Worm (Caenorhabditis elegans) whole organism, L3 larva: ENCODE measurements around the gene W03G11.4.

Source experiments
- R02D3.7 ChIP-seq: fragments of 150-350 bp; optimal IDR thresholded peaks from 2 replicates; lab custom pipeline; 2014; ENCODE audit warnings: missing biosample characterization, missing genetic modification characterization
- ZK546.5 ChIP-seq: sonication (generic microtip); optimal IDR thresholded peaks from 2 replicates; lab custom pipeline; 2017; ENCODE audit warnings: missing biosample characterization, missing genetic modification characterization
- aly-2 ChIP-seq: fragments of 150-350 bp; optimal IDR thresholded peaks from 2 replicates; lab custom pipeline; 2014; ENCODE audit warnings: missing biosample characterization, missing genetic modification characterization
- ceh-16 ChIP-seq: sonication (generic microtip); optimal IDR thresholded peaks from 2 replicates; lab custom pipeline; 2017; ENCODE audit warnings: missing biosample characterization, missing genetic modification characterization
- ceh-28 ChIP-seq: fragments of 150-350 bp; optimal IDR thresholded peaks from 2 replicates; lab custom pipeline; 2014; ENCODE audit warnings: missing biosample characterization, missing genetic modification reagents, missing genetic modification characterization
- ceh-82 ChIP-seq: fragments of 150-350 bp; optimal IDR thresholded peaks from 2 replicates; lab custom pipeline; 2014; ENCODE audit warnings: missing biosample characterization, missing genetic modification characterization
- ceh-9 ChIP-seq: sonication (generic microtip); optimal IDR thresholded peaks from 2 replicates; lab custom pipeline; 2018; ENCODE audit warnings: missing biosample characterization, missing genetic modification characterization
- egl-5 ChIP-seq: fragments of 150-350 bp; optimal IDR thresholded peaks from 2 replicates; lab custom pipeline; 2017; ENCODE audit warnings: missing biosample characterization, missing genetic modification reagents, missing genetic modification characterization, inconsistent platforms
- elt-1 ChIP-seq: fragments of 150-350 bp; optimal IDR thresholded peaks from 2 replicates; lab custom pipeline; 2014; ENCODE audit warnings: missing biosample characterization, missing genetic modification characterization
- elt-2 ChIP-seq: sonication (generic microtip); optimal IDR thresholded peaks from 2 replicates; lab custom pipeline; 2016; ENCODE audit warnings: missing genetic modification reagents, mild to moderate bottlenecking, missing genetic modification characterization, missing compliant biosample characterization
- eor-1 ChIP-seq, 2 experiments: fragments of 150-350 bp; optimal IDR thresholded peaks; 2 replicates each; lab custom pipeline; 2014 to 2018; ENCODE audit warnings: missing biosample characterization in 2 of 2, missing genetic modification characterization in 2 of 2
- fkh-10 ChIP-seq: sonication (generic microtip); optimal IDR thresholded peaks from 2 replicates; lab custom pipeline; 2017; ENCODE audit warnings: missing biosample characterization, missing genetic modification reagents, missing genetic modification characterization
- fkh-2 ChIP-seq: fragments of 150-350 bp; optimal IDR thresholded peaks from 2 replicates; lab custom pipeline; 2014; ENCODE audit warnings: missing biosample characterization, missing genetic modification reagents, missing genetic modification characterization
- hmg-11 ChIP-seq: sonication (generic microtip); optimal IDR thresholded peaks from 2 replicates; lab custom pipeline; 2016; ENCODE audit warnings: missing genetic modification characterization, missing compliant biosample characterization
- jun-1 ChIP-seq: fragments of 150-350 bp; optimal IDR thresholded peaks from 2 replicates; lab custom pipeline; 2014; ENCODE audit warnings: missing biosample characterization, missing genetic modification reagents, missing genetic modification characterization
- lsy-12 ChIP-seq: sonication (generic microtip); optimal IDR thresholded peaks from 2 replicates; lab custom pipeline; 2016; ENCODE audit warnings: mild to moderate bottlenecking, missing genetic modification characterization, missing compliant biosample characterization
- mdl-1 ChIP-seq: fragments of 150-350 bp; optimal IDR thresholded peaks from 2 replicates; lab custom pipeline; 2014; ENCODE audit warnings: missing biosample characterization, missing genetic modification characterization
- mml-1 ChIP-seq: fragments of 150-350 bp; sonication (generic microtip); optimal IDR thresholded peaks from 3 replicates; lab custom pipeline; 2014; ENCODE audit warnings: missing biosample characterization, missing genetic modification characterization
- nfya-1 ChIP-seq: sonication (generic microtip); optimal IDR thresholded peaks from 2 replicates; lab custom pipeline; 2017; ENCODE audit warnings: missing genetic modification characterization, mild to moderate bottlenecking, missing compliant biosample characterization, antibody characterized with exemption, moderate library complexity; ENCODE audit not compliant: insufficient read depth
- nhr-11 ChIP-seq: fragments of 150-350 bp; optimal IDR thresholded peaks from 2 replicates; lab custom pipeline; 2014; ENCODE audit warnings: missing biosample characterization, missing genetic modification characterization
- nhr-12 ChIP-seq: fragments of 150-350 bp; optimal IDR thresholded peaks from 2 replicates; lab custom pipeline; 2014; ENCODE audit warnings: missing biosample characterization, missing genetic modification characterization
- nhr-23 ChIP-seq: fragments of 150-350 bp; optimal IDR thresholded peaks from 2 replicates; lab custom pipeline; 2014; ENCODE audit warnings: missing biosample characterization, missing genetic modification reagents, missing genetic modification characterization
- nhr-237 ChIP-seq: fragments of 150-350 bp; optimal IDR thresholded peaks from 2 replicates; lab custom pipeline; 2014; ENCODE audit warnings: missing biosample characterization, missing genetic modification characterization
- nhr-25 ChIP-seq: sonication (generic microtip); optimal IDR thresholded peaks from 2 replicates; lab custom pipeline; 2017; ENCODE audit warnings: missing biosample characterization, missing genetic modification characterization
- nhr-28 ChIP-seq: fragments of 150-350 bp; optimal IDR thresholded peaks from 2 replicates; lab custom pipeline; 2014; ENCODE audit warnings: missing biosample characterization, missing genetic modification characterization
- nhr-43 ChIP-seq: sonication (generic microtip); optimal IDR thresholded peaks from 2 replicates; lab custom pipeline; 2016; ENCODE audit warnings: mild to moderate bottlenecking, missing genetic modification characterization, missing compliant biosample characterization; ENCODE audit not compliant: poor library complexity, severe bottlenecking
- nhr-67 ChIP-seq: fragments of 150-350 bp; optimal IDR thresholded peaks from 2 replicates; lab custom pipeline; 2014; ENCODE audit warnings: missing biosample characterization, missing genetic modification characterization
- nhr-77 ChIP-seq: fragments of 150-350 bp; optimal IDR thresholded peaks from 2 replicates; lab custom pipeline; 2014; ENCODE audit warnings: missing biosample characterization, missing genetic modification characterization
- pqm-1 ChIP-seq: fragments of 150-350 bp; optimal IDR thresholded peaks from 2 replicates; lab custom pipeline; 2017; ENCODE audit warnings: missing biosample characterization, missing genetic modification characterization, inconsistent platforms
- skn-1 ChIP-seq: fragments of 150-350 bp; optimal IDR thresholded peaks from 2 replicates; lab custom pipeline; 2014; ENCODE audit warnings: missing biosample characterization, missing genetic modification characterization
- tbx-2 ChIP-seq: sonication (generic microtip); optimal IDR thresholded peaks from 2 replicates; lab custom pipeline; 2016; ENCODE audit warnings: mild to moderate bottlenecking, missing genetic modification characterization, missing compliant biosample characterization
- unc-62 ChIP-seq: fragments of 150-350 bp; sonication (generic microtip); optimal IDR thresholded peaks from 4 replicates; lab custom pipeline; 2014; ENCODE audit warnings: missing biosample characterization, missing genetic modification reagents, missing genetic modification characterization
- zag-1 ChIP-seq: fragments of 150-350 bp; optimal IDR thresholded peaks from 2 replicates; lab custom pipeline; 2014; ENCODE audit warnings: missing biosample characterization, missing genetic modification characterization
- ztf-11 ChIP-seq: fragments of 150-350 bp; optimal IDR thresholded peaks from 2 replicates; lab custom pipeline; 2014; ENCODE audit warnings: missing biosample characterization, missing genetic modification characterization

The W03G11.4 gene

DNA sequence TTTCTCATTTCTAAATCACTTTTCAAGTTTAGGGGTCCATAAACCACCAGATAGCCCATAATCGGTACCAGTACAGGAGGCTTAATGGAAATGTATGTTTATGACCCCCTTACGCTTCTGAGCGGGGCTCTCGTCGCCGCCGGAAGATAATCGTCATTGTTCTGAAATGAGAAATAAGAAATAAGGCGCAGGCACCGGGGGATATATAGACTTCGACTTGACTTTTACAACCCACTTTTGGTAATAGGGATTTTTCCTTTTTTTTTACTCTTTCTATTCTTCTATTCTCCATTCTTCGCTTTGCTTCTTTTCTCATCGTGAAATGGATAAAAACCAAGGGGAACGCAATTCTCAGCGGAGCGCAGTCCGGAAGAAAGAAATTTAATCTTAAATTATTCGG is 2.3 kb upstream of the W03G11.4 start:
- TF ChIP-seq pqm-1 (tag; lab: Kevin White, UChicago) (peak; percentile 11), nhr-12 (tag; lab: Kevin White, UChicago) (no peak), tbx-2 (no peak)

DNA sequence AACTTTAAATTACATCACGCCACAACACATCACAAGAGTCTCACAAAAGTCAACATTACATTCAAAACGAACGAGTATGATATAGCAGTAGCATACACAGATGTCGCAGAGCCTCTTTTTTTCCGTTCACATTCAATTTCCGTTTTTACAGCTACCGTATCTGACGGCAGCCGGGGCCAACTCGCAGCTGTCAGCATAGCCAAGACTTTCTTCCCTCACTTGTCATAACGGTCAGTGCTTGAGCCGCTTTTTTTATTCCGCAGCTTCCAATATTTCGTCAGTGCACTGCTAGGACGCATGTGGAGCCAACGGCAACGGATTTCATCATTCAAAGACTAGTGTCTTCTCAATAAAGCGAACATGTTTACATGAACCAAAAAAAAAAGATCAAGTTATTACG is 1.0 kb upstream of the W03G11.4 start:
- TF ChIP-seq mdl-1 (tag; lab: Kevin White, UChicago) (no peak), nhr-43 (tag; lab: Kevin White, UChicago) (no peak), hmg-11 (tag; lab: Kevin White, UChicago) (no peak), ceh-82 (tag; lab: Kevin White, UChicago) (no peak), nhr-67 (tag; lab: Kevin White, UChicago) (no peak), ceh-16 (no peak), fkh-2 (tag; lab: Kevin White, UChicago) (no peak), zag-1 (tag; lab: Kevin White, UChicago) (no peak), aly-2 (tag; lab: Kevin White, UChicago) (no peak), nhr-77 (no peak), nhr-25 (tag; lab: Kevin White, UChicago) (no peak), R02D3.7 (tag; lab: Kevin White, UChicago) (no peak), elt-1 (tag; lab: Kevin White, UChicago) (no peak), ztf-11 (tag; lab: Kevin White, UChicago) (no peak), unc-62 (GFP tag; lab: Kevin White, UChicago) (no peak), jun-1 (tag; lab: Kevin White, UChicago) (no peak)

DNA sequence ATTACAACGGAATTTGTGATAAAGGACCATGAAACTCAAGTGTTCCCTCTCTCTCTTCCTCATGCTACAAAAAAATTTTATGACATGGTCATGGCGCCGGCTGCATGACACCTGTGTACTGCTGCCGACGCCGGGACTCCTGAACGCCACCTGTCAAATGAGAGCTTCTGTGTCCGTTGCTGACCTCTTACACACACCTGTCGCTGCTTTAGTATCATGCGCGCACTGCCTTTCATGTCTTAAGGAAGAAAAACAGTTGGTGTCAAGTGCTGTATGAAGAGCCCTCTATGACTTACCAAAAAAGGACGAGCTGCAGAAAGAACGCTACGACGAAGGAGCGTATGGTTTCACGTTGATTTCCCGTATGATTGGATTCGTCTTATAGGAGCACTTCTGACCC is 322 bp downstream of the W03G11.4 start:
- TF ChIP-seq elt-2 (tag; lab: Kevin White, UChicago) (no peak), ceh-9 (tag; lab: Kevin White, UChicago) (no peak), nhr-23 (tag; lab: Kevin White, UChicago) (no peak), tbx-2 (no peak), ZK546.5 (no peak), lsy-12 (tag; lab: Kevin White, UChicago) (no peak)

DNA sequence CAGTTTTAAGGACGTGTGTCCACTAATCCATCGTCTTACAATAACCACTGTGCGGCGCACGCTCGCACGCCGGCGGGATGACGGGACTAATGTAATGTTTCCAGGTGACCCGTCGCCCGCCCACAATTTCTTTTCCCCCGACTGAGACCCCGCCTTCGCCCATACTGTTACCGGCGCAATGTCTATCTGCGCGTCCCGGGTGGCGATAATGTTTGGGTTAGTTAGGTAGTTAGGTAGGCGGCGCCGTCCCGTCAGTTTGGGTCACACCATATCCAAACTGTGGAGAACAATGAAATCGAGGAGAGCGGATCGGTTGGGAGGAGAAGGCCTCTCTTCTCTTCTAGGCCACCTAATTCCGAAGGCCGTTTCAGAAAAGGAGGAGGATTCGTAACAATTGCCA is 6.6 kb downstream of the W03G11.4 start:
- no peak for TF ChIP-seq unc-62 (GFP tag; lab: Kevin White, UChicago)
- no peak for TF ChIP-seq fkh-2 (tag; lab: Kevin White, UChicago)
- no peak for TF ChIP-seq ceh-28
- no peak for TF ChIP-seq eor-1 (tag; optimal IDR thresholded peaks at IDR 0.05; lab: Kevin White, UChicago)
- TF ChIP-seq skn-1 (tag; lab: Kevin White, UChicago): no peak
- no peak for TF ChIP-seq nhr-12 (tag; lab: Kevin White, UChicago)
- TF ChIP-seq ceh-16: no peak
- TF ChIP-seq ztf-11 (tag; lab: Kevin White, UChicago): no peak
- no peak for TF ChIP-seq hmg-11 (tag; lab: Kevin White, UChicago)
- no peak for TF ChIP-seq egl-5 (tag; lab: Kevin White, UChicago)
- TF ChIP-seq nhr-67 (tag; lab: Kevin White, UChicago): no peak
- TF ChIP-seq zag-1 (tag; lab: Kevin White, UChicago): no peak
- TF ChIP-seq R02D3.7 (tag; lab: Kevin White, UChicago): no peak
- no peak for TF ChIP-seq nhr-11 (tag; lab: Kevin White, UChicago)
- TF ChIP-seq elt-1 (tag; lab: Kevin White, UChicago): no peak
- TF ChIP-seq mml-1 (tag; lab: Kevin White, UChicago): no peak
- no peak for TF ChIP-seq nhr-237

DNA sequence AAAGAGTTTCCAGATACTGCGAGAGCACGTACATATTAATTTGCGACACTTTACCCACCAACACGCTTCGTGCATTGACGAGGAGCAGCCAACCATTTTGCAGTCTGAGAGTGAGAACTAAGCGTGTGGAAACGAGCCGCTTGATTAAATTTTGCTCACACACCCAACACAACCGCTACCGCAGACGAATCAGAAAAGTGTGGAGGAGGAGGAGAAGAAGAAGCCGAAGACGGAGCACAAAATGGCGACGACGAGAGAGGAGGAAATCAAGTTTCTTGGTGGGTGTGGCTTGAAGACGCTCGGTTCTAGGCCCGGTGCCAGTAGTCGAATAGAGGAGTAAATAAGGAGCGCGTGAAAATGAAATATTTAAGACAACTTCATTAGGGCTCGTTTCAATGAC is 10.1 kb downstream of the W03G11.4 start:
- TF ChIP-seq jun-1 (tag; lab: Kevin White, UChicago) (no peak), nhr-28 (tag; lab: Kevin White, UChicago) (no peak), skn-1 (tag; lab: Kevin White, UChicago) (no peak), pqm-1 (tag; lab: Kevin White, UChicago) (no peak), egl-5 (tag; lab: Kevin White, UChicago) (no peak), R02D3.7 (tag; lab: Kevin White, UChicago) (no peak), fkh-10 (GFP tag; lab: Kevin White, UChicago) (peak; percentile 78), nhr-77 (no peak), nhr-23 (tag; lab: Kevin White, UChicago) (no peak), nfya-1 (tag; lab: Kevin White, UChicago) (peak; percentile 25), nhr-43 (tag; lab: Kevin White, UChicago) (no peak)
